4 worm cellular contexts compared by ENCODE assay signal in genomic region chrIII:10320228-10320705, ce11.
TF ChIP-seq lines count a peak whose summit lies in the region.
"Not testable (repeated sequence)": the region's sequence is repeated elsewhere in the genome, so short reads cannot be mapped to it uniquely, and the experiment has no call there.

No protein-coding gene starts in this region.

TF ChIP-seq in whole organism, L4 larva, 104 proteins besides CTCF, POLR2A, EP300 and RAD21:
- TF ChIP-seq F49E8.2 (tag; optimal IDR thresholded peaks at IDR 0.05; lab: Kevin White, UChicago; ENCODE audit: borderline replicate concordance) (peak; percentile 43), Y48G9A.11 (GFP tag; IDR thresholded peaks at IDR 0.05; lab: Robert Waterston, UW) (0 out of 2 replicates have a peak, but pooled peaks have one; percentile 59), arid-1 (GFP tag; conservative IDR thresholded peaks at IDR 0.05; lab: Robert Waterston, UW) (peak; percentile 27; the same call in 1 of the 2 replicates), lin-38 (GFP tag; IDR thresholded peaks at IDR 0.05; lab: Robert Waterston, UW) (peak; percentile 79), mes-2 (tag; optimal IDR thresholded peaks at IDR 0.05; lab: Kevin White, UChicago; ENCODE audit: poor library complexity, severe bottlenecking) (peak; percentile 3), ceh-44 (GFP tag; IDR thresholded peaks at IDR 0.05; lab: Robert Waterston, UW) (0 out of 2 replicates have a peak, but pooled peaks have one; percentile 4), T26A8.4 (GFP tag; IDR thresholded peaks at IDR 0.05; lab: Robert Waterston, UW) (0 out of 2 replicates have a peak, but pooled peaks have one; percentile 22), unc-130 (GFP tag; optimal IDR thresholded peaks at IDR 0.05; lab: Kevin White, UChicago) (peak; percentile 74), snpc-1.2 (GFP tag; IDR thresholded peaks at IDR 0.05; lab: Robert Waterston, UW) (peak; percentile 69; the same call in 1 of the 2 replicates)

TF ChIP-seq in whole organism, midembryonic, 9 proteins besides CTCF, POLR2A, EP300 and RAD21:
- 0 out of 2 replicates have a peak, but pooled peaks have one; percentile 30 for TF ChIP-seq flt-1 (GFP tag; IDR thresholded peaks at IDR 0.05; lab: Robert Waterston, UW)
TF ChIP-seq in whole organism, midembryonic: peak in this region for 1; not testable (repeated sequence) for 8.

TF ChIP-seq in whole organism, mixed stage, embryonic, 35 proteins besides CTCF, POLR2A, EP300 and RAD21:
- peak; percentile 1 for TF ChIP-seq lsy-2 (tag; optimal IDR thresholded peaks at IDR 0.05; lab: Kevin White, UChicago)

TF ChIP-seq in whole organism, young adult, 124 proteins besides CTCF, POLR2A, EP300 and RAD21:
- TF ChIP-seq Y56A3A.18 (GFP tag; IDR thresholded peaks at IDR 0.05; lab: Robert Waterston, UW) (0 out of 2 replicates have a peak, but pooled peaks have one; percentile 24), B0019.2 (GFP tag; conservative IDR thresholded peaks at IDR 0.05; lab: Robert Waterston, UW) (peak; percentile 38), ceh-100 (GFP tag; IDR thresholded peaks at IDR 0.05; lab: Robert Waterston, UW) (peak; percentile 88), rcor-1 (GFP tag; IDR thresholded peaks at IDR 0.05; lab: Robert Waterston, UW) (peak; percentile 70), ceh-91 (GFP tag; IDR thresholded peaks at IDR 0.05; lab: Robert Waterston, UW) (peak; percentile 75), F49E8.2 (tag; optimal IDR thresholded peaks at IDR 0.05; lab: Kevin White, UChicago; ENCODE audit: insufficient read depth) (peak; percentile 15), tbp1 (GFP tag; optimal IDR thresholded peaks at IDR 0.05; lab: Kevin White, UChicago) (peak; percentile 6), B0336.3 (GFP tag; IDR thresholded peaks at IDR 0.05; lab: Robert Waterston, UW) (0 out of 2 replicates have a peak, but pooled peaks have one; percentile 9), egrh-3 (GFP tag; IDR thresholded peaks at IDR 0.05; lab: Robert Waterston, UW) (peak; percentile 59), madf-8 (GFP tag; conservative IDR thresholded peaks at IDR 0.05; lab: Robert Waterston, UW) (peak; percentile 38), Y95B8A.8 (GFP tag; IDR thresholded peaks at IDR 0.05; lab: Robert Waterston, UW) (peak; percentile 69; the same call in 1 of the 2 replicates), egl-44 (GFP tag; IDR thresholded peaks at IDR 0.05; lab: Robert Waterston, UW) (0 out of 2 replicates have a peak, but pooled peaks have one; percentile 12), mcd-1 (GFP tag; IDR thresholded peaks at IDR 0.05; lab: Robert Waterston, UW) (peak; percentile 76), xnd-1 (tag; optimal IDR thresholded peaks at IDR 0.05; lab: Kevin White, UChicago) (peak; percentile 44), snpc-4 (tag; optimal IDR thresholded peaks at IDR 0.05; lab: Kevin White, UChicago) (peak in 1 of 4 experiments; percentile 15), dox-1 (GFP tag; IDR thresholded peaks at IDR 0.05; lab: Robert Waterston, UW) (peak; percentile 80), madf-6 (GFP tag; IDR thresholded peaks at IDR 0.05; lab: Robert Waterston, UW) (peak; percentile 88), hsf-1 (GFP tag; IDR thresholded peaks at IDR 0.05; lab: Robert Waterston, UW) (peak; percentile 67), pbrm-1 (GFP tag; IDR thresholded peaks at IDR 0.05; lab: Robert Waterston, UW) (peak; percentile 64; the same call in 1 of the 2 replicates), lsl-1 (GFP tag; optimal IDR thresholded peaks at IDR 0.05; lab: Kevin White, UChicago) (peak; percentile 85), ztf-18 (tag; optimal IDR thresholded peaks at IDR 0.05; lab: Kevin White, UChicago) (peak; percentile 67), lin-54 (GFP tag; optimal IDR thresholded peaks at IDR 0.05; lab: Kevin White, UChicago) (peak; percentile 37), lin-26 (GFP tag; IDR thresholded peaks at IDR 0.05; lab: Robert Waterston, UW) (0 out of 2 replicates have a peak, but pooled peaks have one; percentile 25), madf-3 (GFP tag; IDR thresholded peaks at IDR 0.05; lab: Robert Waterston, UW) (0 out of 2 replicates have a peak, but pooled peaks have one; percentile 10), Y67H2A.10 (GFP tag; conservative IDR thresholded peaks at IDR 0.05; lab: Robert Waterston, UW) (0 out of 2 replicates have a peak, but pooled peaks have one; percentile 31), hmg-1.2 (GFP tag; IDR thresholded peaks at IDR 0.05; lab: Robert Waterston, UW) (peak; percentile 49), bed-2 (GFP tag; IDR thresholded peaks at IDR 0.05; lab: Robert Waterston, UW) (0 out of 2 replicates have a peak, but pooled peaks have one; percentile 7), Y79H2A.3 (GFP tag; conservative IDR thresholded peaks at IDR 0.05; lab: Robert Waterston, UW) (peak; percentile 41; the same call in 1 of the 2 replicates), lir-1 (GFP tag; conservative IDR thresholded peaks at IDR 0.05; lab: Robert Waterston, UW) (0 out of 2 replicates have a peak, but pooled peaks have one; percentile 44), ztf-28 (GFP tag; IDR thresholded peaks at IDR 0.05; lab: Robert Waterston, UW) (peak; percentile 60; the same call in 1 of the 2 replicates), nfyb-1 (GFP tag; IDR thresholded peaks at IDR 0.05; lab: Robert Waterston, UW) (peak; percentile 50; the same call in 1 of the 2 replicates), snpc-3.4 (tag; optimal IDR thresholded peaks at IDR 0.05; lab: Kevin White, UChicago) (peak; percentile 41), D2030.7 (GFP tag; IDR thresholded peaks at IDR 0.05; lab: Robert Waterston, UW) (peak; percentile 95), F37B4.10 (GFP tag; IDR thresholded peaks at IDR 0.05; lab: Robert Waterston, UW) (0 out of 2 replicates have a peak, but pooled peaks have one; percentile 58), F33H1.4 (GFP tag; IDR thresholded peaks at IDR 0.05; lab: Robert Waterston, UW) (peak; percentile 56)
- TF ChIP-seq snpc-4 (GFP tag; optimal IDR thresholded peaks at IDR 0.05; lab: Kevin White, UChicago), result not testable (repeated sequence)
TF ChIP-seq in whole organism, young adult: peak in this region for 35; not testable (repeated sequence) for 89.
